Worm (Caenorhabditis elegans) whole organism, L1 larva: ENCODE data around the gene mog-5.

Experiments used
- C04F5.9 ChIP-seq: sonication (generic microtip); optimal IDR thresholded peaks from 2 replicates; lab custom pipeline; 2016; ENCODE audit warnings: missing genetic modification characterization, missing compliant biosample characterization
- C16A3.4 ChIP-seq: fragments of 150-350 bp; optimal IDR thresholded peaks from 2 replicates; lab custom pipeline; 2014; ENCODE audit warnings: missing biosample characterization, missing genetic modification characterization
- Y116A8C.19 ChIP-seq: sonication (generic microtip); optimal IDR thresholded peaks from 2 replicates; lab custom pipeline; 2016; ENCODE audit warnings: missing compliant biosample characterization, missing genetic modification characterization, borderline replicate concordance
- alr-1 ChIP-seq: fragments of 200-800 bp; sonication (Bioruptor generic); optimal IDR thresholded peaks from 2 replicates; lab custom pipeline; 2018; ENCODE audit warnings: borderline replicate concordance, mild to moderate bottlenecking, missing genetic modification characterization, missing compliant biosample characterization
- aly-2 ChIP-seq: fragments of 150-350 bp; optimal IDR thresholded peaks from 2 replicates; lab custom pipeline; 2014; ENCODE audit warnings: missing biosample characterization, missing genetic modification characterization
- ama-1 ChIP-seq: fragments of 150-350 bp; optimal IDR thresholded peaks from 2 replicates; lab custom pipeline; 2014
- ceh-88 ChIP-seq: fragments of 200-800 bp; sonication (Bioruptor generic); IDR thresholded peaks from 2 replicates; pipeline ENCODE4 v1.3.6; 2022; ENCODE audit warnings: missing genetic modification characterization, missing compliant biosample characterization
- ces-1 ChIP-seq: fragments of 150-350 bp; optimal IDR thresholded peaks from 2 replicates; lab custom pipeline; 2014; ENCODE audit warnings: missing biosample characterization, missing genetic modification reagents, missing genetic modification characterization
- dpl-1 ChIP-seq, 3 experiments: fragments of 150-350 bp in 2 of 3; sonication (generic microtip) in 1 of 3; optimal IDR thresholded peaks; 2 replicates each; lab custom pipeline; 2014 to 2017; ENCODE audit warnings: missing biosample characterization in 3 of 3, missing genetic modification characterization in 3 of 3, missing genetic modification reagents in 3 of 3
- efl-1 ChIP-seq, 4 experiments: fragments of 150-350 bp; optimal IDR thresholded peaks in 3 of 4; peaks in 1 of 4; 1 replicate in 1 of 4; 2 replicates in 3 of 4; lab custom pipeline; 2014; ENCODE audit warnings: missing biosample characterization in 2 of 4, missing genetic modification characterization in 2 of 4, missing genetic modification reagents in 2 of 4
- egl-13 ChIP-seq: sonication (generic microtip); optimal IDR thresholded peaks from 2 replicates; lab custom pipeline; 2016; ENCODE audit warnings: missing genotype, missing genetic modification reagents, missing genetic modification characterization, missing compliant biosample characterization
- egl-27 ChIP-seq, 2 experiments: fragments of 150-350 bp in 1 of 2; sonication (generic microtip); optimal IDR thresholded peaks; 3 replicates each; lab custom pipeline; 2017 to 2018; ENCODE audit warnings: missing biosample characterization in 2 of 2, missing genetic modification characterization in 2 of 2, missing genetic modification reagents in 2 of 2
- elt-2 ChIP-seq: sonication (generic microtip); optimal IDR thresholded peaks from 2 replicates; lab custom pipeline; 2016; ENCODE audit warnings: missing genetic modification characterization, mild to moderate bottlenecking, inconsistent platforms, missing compliant biosample characterization, missing genetic modification reagents
- elt-3 ChIP-seq, 6 experiments: fragments of 150-350 bp in 1 of 6; sonication (generic microtip); optimal IDR thresholded peaks; 2 replicates each; lab custom pipeline; 2017 to 2018; ENCODE audit warnings: missing biosample characterization in 6 of 6, missing genetic modification characterization in 6 of 6, inconsistent platforms in 1 of 6
- ets-5 ChIP-seq: fragments of 200-800 bp; sonication (Bioruptor generic); IDR thresholded peaks from 2 replicates; pipeline ENCODE4 v1.3.6; 2022; ENCODE audit warnings: missing genetic modification characterization, missing compliant biosample characterization
- fkh-8 ChIP-seq: sonication (generic microtip); optimal IDR thresholded peaks from 2 replicates; lab custom pipeline; 2016; ENCODE audit warnings: mild to moderate bottlenecking, missing genetic modification characterization, missing compliant biosample characterization
- fos-1 ChIP-seq: fragments of 150-350 bp; optimal IDR thresholded peaks from 2 replicates; lab custom pipeline; 2014; ENCODE audit warnings: missing biosample characterization, missing genetic modification characterization
- hpl-2 ChIP-seq: fragments of 150-350 bp; optimal IDR thresholded peaks from 2 replicates; lab custom pipeline; 2014; ENCODE audit warnings: missing biosample characterization, missing genetic modification reagents, missing genetic modification characterization
- irx-1 ChIP-seq: sonication (generic microtip); optimal IDR thresholded peaks from 2 replicates; lab custom pipeline; 2016; ENCODE audit warnings: missing genetic modification characterization, missing compliant biosample characterization
- isw-1 ChIP-seq: fragments of 200-800 bp; sonication (Bioruptor generic); IDR thresholded peaks from 2 replicates; pipeline ENCODE4 v1.3.6; 2022; ENCODE audit warnings: missing genetic modification characterization, missing compliant biosample characterization
- jun-1 ChIP-seq: fragments of 150-350 bp; optimal IDR thresholded peaks from 2 replicates; lab custom pipeline; 2014; ENCODE audit warnings: missing biosample characterization, missing genetic modification reagents, missing genetic modification characterization
- lin-14 ChIP-seq: fragments of 200-800 bp; sonication (Bioruptor generic); optimal IDR thresholded peaks from 2 replicates; lab custom pipeline; 2018; ENCODE audit warnings: mild to moderate bottlenecking, missing genetic modification characterization, moderate library complexity, missing compliant biosample characterization
- lin-35 ChIP-seq, 2 experiments: fragments of 150-350 bp; optimal IDR thresholded peaks; 2 replicates each; lab custom pipeline; 2014; ENCODE audit warnings: missing biosample characterization in 2 of 2, missing genetic modification characterization in 2 of 2, missing genetic modification reagents in 2 of 2
- lin-39 ChIP-seq: fragments of 150-350 bp; optimal IDR thresholded peaks from 2 replicates; lab custom pipeline; 2014; ENCODE audit warnings: missing biosample characterization, missing genetic modification reagents, missing genetic modification characterization
- lir-3 ChIP-seq: sonication (generic microtip); optimal IDR thresholded peaks from 2 replicates; lab custom pipeline; 2016; ENCODE audit warnings: mild to moderate bottlenecking, missing genetic modification characterization, moderate library complexity, missing compliant biosample characterization; ENCODE audit not compliant: poor library complexity
- mef-2 ChIP-seq: fragments of 150-350 bp; optimal IDR thresholded peaks from 2 replicates; lab custom pipeline; 2014; ENCODE audit warnings: missing biosample characterization, missing genetic modification characterization
- mep-1 ChIP-seq: fragments of 150-350 bp; optimal IDR thresholded peaks from 2 replicates; lab custom pipeline; 2014; ENCODE audit warnings: missing biosample characterization, missing genetic modification characterization
- nhr-12 ChIP-seq: sonication (generic microtip); optimal IDR thresholded peaks from 2 replicates; lab custom pipeline; 2017; ENCODE audit warnings: missing biosample characterization, missing genetic modification characterization
- nhr-19 ChIP-seq: fragments of 200-800 bp; sonication (Bioruptor generic); conservative IDR thresholded peaks from 2 replicates; pipeline ENCODE4 v1.3.6; 2022; ENCODE audit warnings: missing genetic modification characterization, missing compliant biosample characterization
- nhr-237 ChIP-seq: fragments of 150-350 bp; optimal IDR thresholded peaks from 2 replicates; lab custom pipeline; 2014; ENCODE audit warnings: missing biosample characterization, missing genetic modification characterization
- nhr-28 ChIP-seq: fragments of 150-350 bp; optimal IDR thresholded peaks from 2 replicates; lab custom pipeline; 2014; ENCODE audit warnings: missing biosample characterization, missing genetic modification characterization
- nhr-71 ChIP-seq: sonication (generic microtip); optimal IDR thresholded peaks from 2 replicates; lab custom pipeline; 2016; ENCODE audit warnings: mild to moderate bottlenecking, missing genetic modification characterization, moderate library complexity, missing compliant biosample characterization
- nhr-76 ChIP-seq: sonication (generic microtip); optimal IDR thresholded peaks from 2 replicates; lab custom pipeline; 2017; ENCODE audit warnings: missing biosample characterization, missing genetic modification characterization
- nhr-77 ChIP-seq: fragments of 150-350 bp; optimal IDR thresholded peaks from 2 replicates; lab custom pipeline; 2014; ENCODE audit warnings: missing biosample characterization, missing genetic modification characterization
- pag-3 ChIP-seq: sonication (generic microtip); optimal IDR thresholded peaks from 2 replicates; lab custom pipeline; 2017; ENCODE audit warnings: missing genetic modification characterization, mild to moderate bottlenecking, missing compliant biosample characterization, antibody characterized with exemption, borderline replicate concordance; ENCODE audit not compliant: insufficient read depth
- pax-3 ChIP-seq: fragments of 200-800 bp; sonication (Bioruptor generic); optimal IDR thresholded peaks from 2 replicates; lab custom pipeline; 2018; ENCODE audit warnings: mild to moderate bottlenecking, missing genetic modification characterization, moderate library complexity, missing compliant biosample characterization
- pqm-1 ChIP-seq: sonication (generic microtip); optimal IDR thresholded peaks from 3 replicates; lab custom pipeline; 2017; ENCODE audit warnings: missing biosample characterization, missing genetic modification characterization
- rnt-1 ChIP-seq: sonication (generic microtip); optimal IDR thresholded peaks from 2 replicates; lab custom pipeline; 2016; ENCODE audit warnings: mild to moderate bottlenecking, missing genetic modification characterization, moderate library complexity, missing compliant biosample characterization
- skn-1 ChIP-seq: fragments of 150-350 bp; optimal IDR thresholded peaks from 2 replicates; lab custom pipeline; 2014; ENCODE audit warnings: missing biosample characterization, missing genetic modification characterization
- snpc-4 ChIP-seq: fragments of 150-350 bp; optimal IDR thresholded peaks from 2 replicates; lab custom pipeline; 2014; ENCODE audit warnings: missing biosample characterization, missing genetic modification characterization
- snu-23 ChIP-seq: sonication (generic microtip); optimal IDR thresholded peaks from 2 replicates; lab custom pipeline; 2016; ENCODE audit warnings: missing genetic modification characterization, missing compliant biosample characterization
- sox-4 ChIP-seq: sonication (generic microtip); optimal IDR thresholded peaks from 2 replicates; lab custom pipeline; 2016; ENCODE audit warnings: missing genetic modification characterization, missing compliant biosample characterization
- sptf-1 ChIP-seq: fragments of 150-350 bp; optimal IDR thresholded peaks from 2 replicates; lab custom pipeline; 2014; ENCODE audit warnings: missing biosample characterization, missing genetic modification characterization
- sup-37 ChIP-seq: fragments of 200-800 bp; sonication (Bioruptor generic); optimal IDR thresholded peaks from 2 replicates; lab custom pipeline; 2018; ENCODE audit warnings: mild to moderate bottlenecking, missing genetic modification characterization, missing compliant biosample characterization
- swsn-7 ChIP-seq: sonication (generic microtip); optimal IDR thresholded peaks from 2 replicates; lab custom pipeline; 2016; ENCODE audit warnings: missing genetic modification characterization, missing compliant biosample characterization
- tbx-2 ChIP-seq: sonication (generic microtip); optimal IDR thresholded peaks from 2 replicates; lab custom pipeline; 2016; ENCODE audit warnings: missing genetic modification characterization, missing compliant biosample characterization
- unc-30 ChIP-seq: sonication (generic microtip); optimal IDR thresholded peaks from 2 replicates; lab custom pipeline; 2017; ENCODE audit warnings: missing biosample characterization, missing genetic modification characterization
- vab-15 ChIP-seq: sonication (generic microtip); optimal IDR thresholded peaks from 2 replicates; lab custom pipeline; 2017; ENCODE audit warnings: missing genotype, mild to moderate bottlenecking, missing genetic modification characterization, missing compliant biosample characterization
- xbp-1 ChIP-seq: sonication (generic microtip); optimal IDR thresholded peaks from 2 replicates; lab custom pipeline; 2016; ENCODE audit warnings: missing genetic modification characterization, missing compliant biosample characterization
- zip-4 ChIP-seq: fragments of 200-800 bp; sonication (Bioruptor generic); optimal IDR thresholded peaks from 2 replicates; lab custom pipeline; 2018; ENCODE audit warnings: mild to moderate bottlenecking, missing genetic modification characterization, moderate library complexity, missing compliant biosample characterization

mog-5 gene

DNA sequence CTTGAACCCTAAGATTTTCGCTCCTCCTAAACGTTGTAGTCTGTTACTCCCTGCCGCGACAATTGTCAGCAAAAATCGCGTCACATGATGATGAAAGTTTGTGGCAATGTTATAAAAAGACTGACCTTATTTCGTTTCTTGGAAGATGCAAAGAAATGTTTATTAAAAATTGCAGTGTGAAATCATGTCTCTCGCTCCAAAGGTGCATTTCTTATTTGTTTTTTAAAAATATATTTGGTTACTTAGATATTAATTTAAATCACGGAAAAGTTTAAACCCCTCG, 21.2 kb upstream of the mog-5 start (continued):
- TF ChIP-seq nhr-77 (tag; lab: Kevin White, UChicago), result no peak
- TF ChIP-seq lin-35 (GFP tag; optimal IDR thresholded peaks at IDR 0.05; lab: Kevin White, UChicago), result peak; percentile 13 to 47
- TF ChIP-seq sox-4 (tag; lab: Kevin White, UChicago), result no peak
- peak in 1 of 3 experiments; percentile 16 for TF ChIP-seq dpl-1 (GFP tag; optimal IDR thresholded peaks at IDR 0.05; lab: Kevin White, UChicago)
- TF ChIP-seq, all 84 proteins: peak for 13

DNA sequence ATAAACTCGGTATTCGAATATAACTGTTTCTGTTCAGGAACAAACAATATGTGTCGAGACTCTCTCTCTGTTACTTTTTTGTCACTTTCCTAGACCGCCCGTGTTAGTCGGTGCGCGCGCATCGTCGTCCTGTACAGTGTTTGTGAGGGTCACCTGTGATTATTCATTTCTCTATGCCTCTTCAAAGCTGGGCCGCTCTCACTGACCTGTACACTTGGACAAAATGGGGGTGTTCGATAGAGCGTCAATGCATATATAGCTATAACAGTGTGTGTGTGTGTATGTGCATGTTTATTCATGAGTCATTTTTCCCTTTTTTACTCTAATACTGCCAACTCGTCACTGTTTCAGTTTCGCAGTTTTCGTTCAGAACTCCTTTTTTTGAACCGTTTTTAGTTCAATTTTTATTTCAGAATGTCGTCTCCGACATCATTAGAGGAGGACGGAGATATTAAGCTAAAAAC, 19.7 kb upstream of the mog-5 start, which contains the start of gene pkc-3:
Gene pkc-3 (plus strand): TSS at position 414 of the 464 bp plus-strand sequence.
- TF ChIP-seq snu-23 (peak; percentile 80), alr-1 (tag; lab: Kevin White, UChicago) (no peak), fos-1 (peak; percentile 10), Y116A8C.19 (tag; lab: Kevin White, UChicago) (no peak), nhr-71 (tag; lab: Kevin White, UChicago) (peak; percentile 71), elt-2 (tag; lab: Kevin White, UChicago) (peak; percentile 68), lin-39 (tag; lab: Kevin White, UChicago) (no peak), mep-1 (tag; lab: Kevin White, UChicago) (peak; percentile 70), ces-1 (no peak), C04F5.9 (tag; lab: Kevin White, UChicago) (no peak), lin-14 (GFP tag; lab: Kevin White, UChicago) (peak; percentile 83), C16A3.4 (peak; percentile 60), nhr-12 (tag; lab: Kevin White, UChicago) (no peak), hpl-2 (GFP tag; lab: Kevin White, UChicago) (peak; percentile 67), egl-13 (tag; lab: Kevin White, UChicago) (no peak), nhr-19 (GFP tag; lab: Robert Waterston, UW) (peak; percentile 56), skn-1 (peak; percentile 51), nhr-76 (tag; lab: Kevin White, UChicago) (no peak), nhr-28 (no peak), egl-27 (tag; optimal IDR thresholded peaks at IDR 0.05; lab: Kevin White, UChicago) (no peak), aly-2 (peak; percentile 11), elt-3 (tag; optimal IDR thresholded peaks at IDR 0.05; lab: Kevin White, UChicago) (peak in 3 of 6 experiments; percentile 6 to 74 (median 66)), pax-3 (tag; lab: Kevin White, UChicago) (no peak), lin-35 (GFP tag; optimal IDR thresholded peaks at IDR 0.05; lab: Kevin White, UChicago) (peak; percentile 25 to 81), sptf-1 (tag; lab: Kevin White, UChicago) (no peak), isw-1 (GFP tag; lab: Robert Waterston, UW) (no peak), rnt-1 (peak; percentile 16), ama-1 (peak; percentile 91), nhr-237 (tag; lab: Kevin White, UChicago) (no peak), snpc-4 (tag; lab: Kevin White, UChicago) (no peak), mef-2 (tag; lab: Kevin White, UChicago) (no peak), ets-5 (GFP tag; lab: Robert Waterston, UW) (no peak), jun-1 (peak; percentile 20), vab-15 (tag; lab: Kevin White, UChicago) (no peak), pag-3 (tag; lab: Kevin White, UChicago) (no peak), dpl-1 (GFP tag; optimal IDR thresholded peaks at IDR 0.05; lab: Kevin White, UChicago) (peak in 2 of 3 experiments; percentile 47 to 50), efl-1 (optimal IDR thresholded peaks at IDR 0.05; lab: Kevin White, UChicago) (peak; percentile 53 to 54), efl-1 (GFP tag; optimal IDR thresholded peaks at IDR 0.05 in 1 of 2; lab: Kevin White, UChicago) (peak; percentile 21 to 95), sup-37 (GFP tag; lab: Kevin White, UChicago) (no peak), ceh-88 (GFP tag; lab: Robert Waterston, UW) (no peak), irx-1 (tag; lab: Kevin White, UChicago) (peak; percentile 29), zip-4 (GFP tag; lab: Kevin White, UChicago) (peak; percentile 18), xbp-1 (tag; lab: Kevin White, UChicago) (peak; percentile 30), pqm-1 (tag; lab: Kevin White, UChicago) (no peak), tbx-2 (tag; lab: Kevin White, UChicago) (peak; percentile 32), swsn-7 (tag; lab: Kevin White, UChicago) (peak; percentile 50), fkh-8 (tag; lab: Kevin White, UChicago) (no peak), lir-3 (tag; lab: Kevin White, UChicago) (peak; percentile 12), unc-30 (tag; lab: Kevin White, UChicago) (no peak)
